Fruit fly (Drosophila melanogaster): ENCODE data around the gene Fer3HCH.

Gene Fer3HCH

DNA sequence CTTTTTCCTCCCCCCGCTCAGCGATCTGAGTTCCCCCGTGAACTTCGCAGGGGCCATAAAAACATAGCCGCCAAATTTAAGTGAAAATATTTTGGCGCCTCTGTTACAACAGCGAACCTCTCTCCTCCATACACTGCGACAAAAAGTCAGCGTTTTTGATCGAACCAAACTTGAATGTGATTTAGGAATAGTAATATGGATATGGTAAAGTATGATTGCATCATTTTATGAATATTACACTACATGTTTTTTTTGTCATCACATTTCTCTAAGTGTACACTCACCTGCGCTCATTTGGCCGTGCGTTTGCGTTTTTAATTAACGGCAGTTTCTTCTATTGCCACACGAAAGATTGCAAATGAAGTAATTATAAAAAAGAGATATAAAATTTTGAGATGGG is 27.7 kb upstream of the Fer3HCH start:
- TF ChIP-seq HLH106 (tag; optimal IDR thresholded peaks at IDR 0.05) (no peak), rgr (GFP tag; optimal IDR thresholded peaks at IDR 0.05) (peak; percentile 23), usp (GFP tag; optimal IDR thresholded peaks at IDR 0.05) (no peak), OdsH (GFP tag; optimal IDR thresholded peaks at IDR 0.05) (no peak), foxo (GFP tag; optimal IDR thresholded peaks at IDR 0.05) (peak in 1 of 2 experiments; percentile 23), Hnf4 (GFP tag; optimal IDR thresholded peaks at IDR 0.05) (peak; percentile 23), CG32264 (GFP tag; optimal IDR thresholded peaks at IDR 0.05) (no peak), dsf (GFP tag; optimal IDR thresholded peaks at IDR 0.05; ENCODE audit: borderline replicate concordance) (no peak), fru (GFP tag; optimal IDR thresholded peaks at IDR 0.05) (peak; percentile 31), Myc (optimal IDR thresholded peaks at IDR 0.05) (no peak), dl (GFP tag; optimal IDR thresholded peaks at IDR 0.05; ENCODE audit: insufficient read depth in 1 of 2, partially characterized antibody in 2 of 2) (no peak), Mio (GFP tag; optimal IDR thresholded peaks at IDR 0.05) (no peak), pan (optimal IDR thresholded peaks at IDR 0.05) (no peak), Sp1 (GFP tag; optimal IDR thresholded peaks at IDR 0.05) (no peak), ey (GFP tag; optimal IDR thresholded peaks at IDR 0.05) (peak; percentile 3), Dif (GFP tag; optimal IDR thresholded peaks at IDR 0.05; ENCODE audit: partially characterized antibody) (no peak), woc (GFP tag; optimal IDR thresholded peaks at IDR 0.05) (no peak), Hr78 (GFP tag; optimal IDR thresholded peaks at IDR 0.05) (no peak), h (GFP tag; optimal IDR thresholded peaks at IDR 0.05) (peak; percentile 42), GATAd (GFP tag; optimal IDR thresholded peaks at IDR 0.05) (no peak), dmrt93B (GFP tag; optimal IDR thresholded peaks at IDR 0.05) (no peak), psq (GFP tag; optimal IDR thresholded peaks at IDR 0.05) (peak; percentile 18), Vsx2 (GFP tag; optimal IDR thresholded peaks at IDR 0.05; ENCODE audit: partially characterized antibody) (no peak), sv (GFP tag; optimal IDR thresholded peaks at IDR 0.05) (peak; percentile 35), Rel (GFP tag; optimal IDR thresholded peaks at IDR 0.05) (no peak), Rel (tag; optimal IDR thresholded peaks at IDR 0.05) (no peak), sage (GFP tag; optimal IDR thresholded peaks at IDR 0.05) (no peak), Abd-B (GFP tag; optimal IDR thresholded peaks at IDR 0.05) (no peak), jim (GFP tag; optimal IDR thresholded peaks at IDR 0.05) (no peak), lola (GFP tag; optimal IDR thresholded peaks at IDR 0.05) (no peak), br (GFP tag; optimal IDR thresholded peaks at IDR 0.05) (peak; percentile 19), Dfd (GFP tag; optimal IDR thresholded peaks at IDR 0.05) (no peak), Hr83 (GFP tag; optimal IDR thresholded peaks at IDR 0.05; ENCODE audit: poor library complexity, severe bottlenecking) (no peak), tai (GFP tag; optimal IDR thresholded peaks at IDR 0.05) (no peak), CG9705 (GFP tag; optimal IDR thresholded peaks at IDR 0.05) (no peak)

DNA sequence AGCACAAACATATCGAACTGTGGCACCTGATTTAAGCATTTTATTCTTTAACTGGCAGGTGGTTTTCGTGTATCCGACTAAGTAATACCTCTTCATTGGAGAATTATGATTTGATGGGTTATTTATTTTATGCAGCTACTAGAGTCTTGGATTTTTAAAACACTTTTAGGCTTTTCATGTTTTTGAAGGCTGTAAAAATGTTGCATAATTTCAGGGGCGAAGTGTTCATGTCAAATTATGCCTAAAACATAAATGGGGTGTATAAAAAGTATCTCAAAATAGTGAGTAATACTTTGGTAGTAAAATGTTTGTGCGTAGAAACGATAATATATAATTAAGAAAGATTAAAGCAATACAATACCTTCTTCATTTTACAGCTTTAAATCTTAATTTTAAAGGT is 26.8 kb upstream of the Fer3HCH start:
- peak; percentile 70 for TF ChIP-seq Myc (optimal IDR thresholded peaks at IDR 0.05)
- no peak for TF ChIP-seq psq (GFP tag; optimal IDR thresholded peaks at IDR 0.05)
- TF ChIP-seq N (GFP tag; optimal IDR thresholded peaks at IDR 0.05), result peak; percentile 22

DNA sequence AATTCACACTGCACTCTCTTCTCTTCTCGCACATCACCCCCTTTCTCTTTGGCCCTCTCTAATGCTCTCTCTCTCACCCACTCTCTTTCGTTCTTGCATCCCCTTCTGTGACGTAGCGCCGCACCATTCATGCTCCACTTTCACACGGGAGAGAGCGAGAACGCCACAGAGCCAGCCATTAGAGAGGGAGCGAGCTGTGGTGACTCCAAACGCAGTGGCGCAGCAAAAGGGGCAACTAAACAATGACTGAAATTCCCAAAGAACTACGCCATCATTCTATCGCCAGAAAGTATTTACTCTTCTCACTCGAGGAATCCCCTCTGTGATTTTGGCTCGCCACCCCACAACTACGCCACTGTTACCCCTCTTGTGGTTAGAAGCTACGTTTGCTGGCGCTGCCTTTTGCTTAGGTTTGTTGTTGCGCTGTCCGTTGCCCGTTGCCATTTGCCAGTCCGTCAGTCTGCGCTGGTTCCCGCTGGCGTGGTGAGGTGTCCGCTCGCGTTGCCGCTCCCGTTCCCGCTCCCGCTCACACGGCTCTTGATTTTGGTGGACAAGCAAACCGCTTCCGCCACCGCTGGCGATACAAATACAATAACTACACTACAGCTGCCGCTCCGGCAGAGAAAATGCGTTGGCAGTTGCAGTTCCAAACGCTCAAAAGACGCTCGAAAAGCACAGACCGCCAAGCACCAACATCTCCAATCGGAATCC is 23.2 kb upstream of the Fer3HCH start:
- TF ChIP-seq Dif (GFP tag; optimal IDR thresholded peaks at IDR 0.05; ENCODE audit: partially characterized antibody), result peak; percentile 96
- no peak for TF ChIP-seq pan (optimal IDR thresholded peaks at IDR 0.05)
- TF ChIP-seq dl (GFP tag; optimal IDR thresholded peaks at IDR 0.05; ENCODE audit: insufficient read depth in 1 of 2, partially characterized antibody in 2 of 2), result peak; percentile 85 to 94
- TF ChIP-seq Hr83 (GFP tag; optimal IDR thresholded peaks at IDR 0.05; ENCODE audit: poor library complexity, severe bottlenecking), result peak; percentile 99
- no peak for TF ChIP-seq Abd-B (GFP tag; optimal IDR thresholded peaks at IDR 0.05)
- TF ChIP-seq sv (GFP tag; optimal IDR thresholded peaks at IDR 0.05), result peak; percentile 99
- peak; percentile 98 for TF ChIP-seq CG32264 (GFP tag; optimal IDR thresholded peaks at IDR 0.05)
- peak; percentile 97 for TF ChIP-seq sage (GFP tag; optimal IDR thresholded peaks at IDR 0.05)
- TF ChIP-seq usp (GFP tag; optimal IDR thresholded peaks at IDR 0.05), result no peak
- peak; percentile 99 for TF ChIP-seq Hnf4 (GFP tag; optimal IDR thresholded peaks at IDR 0.05)
- TF ChIP-seq OdsH (GFP tag; optimal IDR thresholded peaks at IDR 0.05), result peak; percentile 99
- TF ChIP-seq N (GFP tag; optimal IDR thresholded peaks at IDR 0.05), result no peak
- TF ChIP-seq rgr (GFP tag; optimal IDR thresholded peaks at IDR 0.05), result peak; percentile 99
- peak; percentile 93 for TF ChIP-seq CrebA (GFP tag; optimal IDR thresholded peaks at IDR 0.05; ENCODE audit: borderline replicate concordance)
- no peak for TF ChIP-seq Myc (optimal IDR thresholded peaks at IDR 0.05)
- peak; percentile 63 for TF ChIP-seq Vsx2 (GFP tag; optimal IDR thresholded peaks at IDR 0.05; ENCODE audit: partially characterized antibody)
- TF ChIP-seq foxo (GFP tag; optimal IDR thresholded peaks at IDR 0.05), result peak; percentile 97 to 100
- peak; percentile 96 for TF ChIP-seq GATAd (GFP tag; optimal IDR thresholded peaks at IDR 0.05)
- peak; percentile 94 for TF ChIP-seq Mio (GFP tag; optimal IDR thresholded peaks at IDR 0.05)
- peak; percentile 98 for TF ChIP-seq Sp1 (GFP tag; optimal IDR thresholded peaks at IDR 0.05)
- TF ChIP-seq lola (GFP tag; optimal IDR thresholded peaks at IDR 0.05), result no peak
- peak; percentile 98 for TF ChIP-seq Rel (GFP tag; optimal IDR thresholded peaks at IDR 0.05)
- TF ChIP-seq Rel (tag; optimal IDR thresholded peaks at IDR 0.05), result peak; percentile 94
- TF ChIP-seq tai (GFP tag; optimal IDR thresholded peaks at IDR 0.05), result peak; percentile 98
- TF ChIP-seq h (GFP tag; optimal IDR thresholded peaks at IDR 0.05), result peak; percentile 99
- TF ChIP-seq dsf (GFP tag; optimal IDR thresholded peaks at IDR 0.05; ENCODE audit: borderline replicate concordance), result peak; percentile 92
- peak; percentile 99 for TF ChIP-seq ey (GFP tag; optimal IDR thresholded peaks at IDR 0.05)
- TF ChIP-seq brk (GFP tag; optimal IDR thresholded peaks at IDR 0.05), result peak; percentile 95
- peak; percentile 92 for TF ChIP-seq CG9705 (GFP tag; optimal IDR thresholded peaks at IDR 0.05)
- peak; percentile 98 for TF ChIP-seq Jra (GFP tag; optimal IDR thresholded peaks at IDR 0.05)
- TF ChIP-seq dmrt93B (GFP tag; optimal IDR thresholded peaks at IDR 0.05), result peak; percentile 98
- peak; percentile 99 for TF ChIP-seq fru (GFP tag; optimal IDR thresholded peaks at IDR 0.05)
- peak; percentile 95 for TF ChIP-seq jim (GFP tag; optimal IDR thresholded peaks at IDR 0.05)
- TF ChIP-seq woc (GFP tag; optimal IDR thresholded peaks at IDR 0.05), result peak; percentile 98
- TF ChIP-seq HLH106 (tag; optimal IDR thresholded peaks at IDR 0.05), result peak; percentile 98
- TF ChIP-seq psq (GFP tag; optimal IDR thresholded peaks at IDR 0.05), result peak; percentile 98
- TF ChIP-seq br (GFP tag; optimal IDR thresholded peaks at IDR 0.05), result peak; percentile 99
- no peak for TF ChIP-seq Hr78 (GFP tag; optimal IDR thresholded peaks at IDR 0.05)
- peak; percentile 10 for TF ChIP-seq Dfd (GFP tag; optimal IDR thresholded peaks at IDR 0.05)

All from whole organism, wandering third instar larva.